Worm (Caenorhabditis elegans): ENCODE data around the gene saeg-1.

DNA sequence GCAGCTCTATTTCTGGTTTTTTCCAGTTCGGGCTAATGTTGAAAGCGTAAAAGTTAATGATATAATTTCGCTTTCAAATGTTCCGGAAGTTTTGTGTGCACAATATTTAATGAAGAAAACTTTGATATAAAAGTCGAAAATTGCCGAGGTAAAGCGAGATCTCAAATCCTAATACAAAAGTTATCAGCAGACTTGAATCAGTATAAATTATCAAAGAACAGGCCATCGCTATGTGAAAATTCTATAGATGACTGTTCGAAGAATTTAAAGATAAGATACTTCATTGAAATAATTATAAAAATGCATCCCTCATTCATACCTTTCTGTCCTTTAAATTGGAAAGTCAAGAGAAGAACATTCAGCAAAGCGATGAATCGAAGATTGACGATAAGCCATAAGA is 18.6 kb downstream of the saeg-1 start, which contains the start of gene C29A12.6:
- TF ChIP-seq nhr-25 (tag; optimal IDR thresholded peaks at IDR 0.05) = no peak
- no peak for TF ChIP-seq ceh-82 (tag; optimal IDR thresholded peaks at IDR 0.05)
- no peak for TF ChIP-seq unc-62 (GFP tag; optimal IDR thresholded peaks at IDR 0.05)
- TF ChIP-seq pqm-1 (tag; optimal IDR thresholded peaks at IDR 0.05) = no peak
- TF ChIP-seq nhr-11 (tag; optimal IDR thresholded peaks at IDR 0.05) = no peak
- no peak for TF ChIP-seq nhr-12 (tag; optimal IDR thresholded peaks at IDR 0.05)
- TF ChIP-seq sea-2 (GFP tag; optimal IDR thresholded peaks at IDR 0.05) = no peak
- no peak for TF ChIP-seq elt-3 (tag; optimal IDR thresholded peaks at IDR 0.05)
- TF ChIP-seq nhr-76 (tag; optimal IDR thresholded peaks at IDR 0.05) = no peak

Data from whole organism, L3 larva.